Worm (Caenorhabditis elegans) whole organism, L1 larva: ENCODE data around the gene cpr-9.

Experiments used
- C16A3.4 ChIP-seq: fragments of 150-350 bp; optimal IDR thresholded peaks from 2 replicates; lab custom pipeline; 2014; ENCODE audit warnings: missing biosample characterization, missing genetic modification characterization
- ces-1 ChIP-seq: fragments of 150-350 bp; optimal IDR thresholded peaks from 2 replicates; lab custom pipeline; 2014; ENCODE audit warnings: missing biosample characterization, missing genetic modification reagents, missing genetic modification characterization
- dpl-1 ChIP-seq, 3 experiments: fragments of 150-350 bp in 2 of 3; sonication (generic microtip) in 1 of 3; optimal IDR thresholded peaks; 2 replicates each; lab custom pipeline; 2014 to 2017; ENCODE audit warnings: missing biosample characterization in 3 of 3, missing genetic modification characterization in 3 of 3, missing genetic modification reagents in 3 of 3
- elt-3 ChIP-seq, 6 experiments: fragments of 150-350 bp in 1 of 6; sonication (generic microtip); optimal IDR thresholded peaks; 2 replicates each; lab custom pipeline; 2017 to 2018; ENCODE audit warnings: missing biosample characterization in 6 of 6, missing genetic modification characterization in 6 of 6, inconsistent platforms in 1 of 6
- lir-3 ChIP-seq: sonication (generic microtip); optimal IDR thresholded peaks from 2 replicates; lab custom pipeline; 2016; ENCODE audit warnings: mild to moderate bottlenecking, missing genetic modification characterization, moderate library complexity, missing compliant biosample characterization; ENCODE audit not compliant: poor library complexity
- mdl-1 ChIP-seq, 2 experiments: fragments of 150-350 bp; optimal IDR thresholded peaks; 2 replicates each; lab custom pipeline; 2014 to 2017; ENCODE audit warnings: missing biosample characterization in 2 of 2, missing genetic modification characterization in 2 of 2, inconsistent platforms in 1 of 2
- nhr-11 ChIP-seq: fragments of 150-350 bp; optimal IDR thresholded peaks from 2 replicates; lab custom pipeline; 2014; ENCODE audit warnings: missing biosample characterization, missing genetic modification characterization
- nhr-28 ChIP-seq: fragments of 150-350 bp; optimal IDR thresholded peaks from 2 replicates; lab custom pipeline; 2014; ENCODE audit warnings: missing biosample characterization, missing genetic modification characterization
- nhr-71 ChIP-seq: sonication (generic microtip); optimal IDR thresholded peaks from 2 replicates; lab custom pipeline; 2016; ENCODE audit warnings: mild to moderate bottlenecking, missing genetic modification characterization, moderate library complexity, missing compliant biosample characterization
- nhr-85 ChIP-seq: sonication (generic microtip); peaks from one replicate; lab custom pipeline; 2016; ENCODE audit warnings: missing genetic modification characterization, inconsistent platforms, missing compliant biosample characterization
- pqm-1 ChIP-seq: sonication (generic microtip); optimal IDR thresholded peaks from 3 replicates; lab custom pipeline; 2017; ENCODE audit warnings: missing biosample characterization, missing genetic modification characterization
- zip-4 ChIP-seq: fragments of 200-800 bp; sonication (Bioruptor generic); optimal IDR thresholded peaks from 2 replicates; lab custom pipeline; 2018; ENCODE audit warnings: mild to moderate bottlenecking, missing genetic modification characterization, moderate library complexity, missing compliant biosample characterization
- ztf-11 ChIP-seq, 2 experiments: sonication (generic microtip); optimal IDR thresholded peaks; 2 replicates each; lab custom pipeline; 2016 to 2017; ENCODE audit warnings: missing genetic modification characterization in 2 of 2, missing biosample characterization in 1 of 2, missing compliant biosample characterization in 1 of 2

- TF ChIP-seq mdl-1 (tag; optimal IDR thresholded peaks at IDR 0.05; lab: Kevin White, UChicago) (no peak), nhr-71 (tag; lab: Kevin White, UChicago) (no peak), nhr-11 (tag; lab: Kevin White, UChicago) (no peak), elt-3 (tag; optimal IDR thresholded peaks at IDR 0.05; lab: Kevin White, UChicago) (no peak), nhr-28 (no peak), lir-3 (tag; lab: Kevin White, UChicago) (no peak), zip-4 (no peak), pqm-1 (tag; lab: Kevin White, UChicago) (no peak), ztf-11 (tag; optimal IDR thresholded peaks at IDR 0.05; lab: Kevin White, UChicago) (no peak), nhr-85 (tag; lab: Kevin White, UChicago) (no peak), dpl-1 (GFP tag; optimal IDR thresholded peaks at IDR 0.05; lab: Kevin White, UChicago) (peak in 1 of 3 experiments; percentile 34), C16A3.4 (tag; lab: Kevin White, UChicago) (no peak), ces-1 (no peak)
Measured at ce11 chrV:12038783-12039182, 35.9 kb downstream of the cpr-9 start.
